Worm (Caenorhabditis elegans): ENCODE results near the gene F48B9.8.

The F48B9.8 gene

DNA sequence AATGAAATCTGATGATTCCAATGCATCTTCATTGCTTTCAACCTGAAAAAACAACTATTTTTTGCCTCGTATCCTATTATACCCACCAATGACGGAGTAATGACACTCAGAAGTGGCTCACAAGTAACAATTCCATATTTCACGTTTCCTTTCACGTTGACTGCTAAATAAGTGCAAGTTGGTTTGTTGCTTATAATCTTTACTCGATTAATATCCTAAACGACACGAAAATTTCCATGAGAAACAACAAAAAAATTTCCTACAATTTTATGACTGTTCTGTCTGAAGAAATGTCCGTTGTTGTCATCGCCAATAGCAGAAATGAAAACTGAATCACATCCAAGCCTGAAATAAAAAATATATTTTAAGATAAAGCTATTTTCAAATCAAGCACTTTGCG, 21.2 kb upstream of the F48B9.8 start:
- TF ChIP-seq unc-62 (GFP tag; optimal IDR thresholded peaks at IDR 0.05) = no peak

ce11 chrX:2191925-2192554, 15.8 kb upstream of the F48B9.8 start, which contains the start of gene gap-1:
Gene gap-1 (plus strand): TSS chrX:2192504.
- no peak for TF ChIP-seq unc-62 (GFP tag; optimal IDR thresholded peaks at IDR 0.05)

DNA sequence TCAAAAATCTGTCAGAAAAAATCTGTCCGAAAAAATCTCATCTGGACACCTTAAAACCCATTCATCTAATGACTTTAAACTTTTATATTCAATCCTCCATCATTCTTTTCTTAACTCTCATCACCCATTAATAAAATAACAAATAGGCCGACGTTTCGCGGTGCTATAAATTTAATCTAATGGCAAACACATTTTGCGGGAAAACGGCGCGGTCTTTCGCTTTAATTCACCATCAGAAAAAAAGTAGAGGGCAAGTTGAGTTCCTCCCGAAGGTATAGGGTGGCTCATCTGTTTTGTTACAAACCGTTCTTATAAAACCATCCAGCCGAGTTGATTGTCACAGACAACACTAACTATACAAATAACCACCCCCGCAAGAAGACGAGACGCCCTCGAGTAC, 14.5 kb upstream of the F48B9.8 start:
- no peak for TF ChIP-seq unc-62 (GFP tag; optimal IDR thresholded peaks at IDR 0.05)

ce11 chrX:2188885-2189284, 12.7 kb upstream of the F48B9.8 start:
- TF ChIP-seq unc-62 (GFP tag; optimal IDR thresholded peaks at IDR 0.05) = no peak

- TF ChIP-seq unc-62 (GFP tag; optimal IDR thresholded peaks at IDR 0.05) = no peak
Measured at ce11 chrX:2180588-2180987, 4.4 kb upstream of the F48B9.8 start, which contains the start of gene F48B9.1. Gene F48B9.1 (plus strand): TSS chrX:2180888.

DNA sequence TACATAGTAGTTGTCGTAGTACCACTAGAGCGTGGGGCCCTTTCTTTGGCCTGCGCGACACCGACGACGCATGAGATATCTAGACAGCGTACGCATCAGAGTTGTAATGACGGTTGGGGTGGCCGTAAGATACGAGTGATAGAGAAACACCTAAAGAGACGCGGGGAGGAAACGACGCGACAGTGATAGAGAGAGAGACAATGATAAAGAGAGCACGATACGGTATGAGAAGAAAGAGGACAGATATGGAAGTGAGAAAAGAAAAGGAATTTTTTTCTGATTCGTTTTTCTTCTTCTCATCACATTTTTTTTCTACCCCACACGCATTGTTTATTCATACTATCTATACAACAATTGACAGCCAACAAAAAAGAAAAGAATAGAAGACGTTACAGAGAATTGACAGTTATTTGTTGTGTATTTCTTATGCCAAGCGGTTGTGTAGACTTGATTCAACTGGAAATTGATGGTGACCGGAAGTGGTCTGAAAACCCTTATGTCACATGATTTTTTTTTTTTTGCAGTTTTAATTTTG, 2.3 kb upstream of the F48B9.8 start:
- TF ChIP-seq unc-62 (GFP tag; optimal IDR thresholded peaks at IDR 0.05) = no peak

- TF ChIP-seq unc-62 (GFP tag; optimal IDR thresholded peaks at IDR 0.05) = no peak
Measured at ce11 chrX:2177731-2178326, 1.6 kb upstream of the F48B9.8 start.

ce11 chrX:2164751-2165150, 11.5 kb downstream of the F48B9.8 start, which contains the start of gene F48B9.3:
Gene F48B9.3 (plus strand): TSS chrX:2165051.
- TF ChIP-seq unc-62 (GFP tag; optimal IDR thresholded peaks at IDR 0.05) = no peak

DNA sequence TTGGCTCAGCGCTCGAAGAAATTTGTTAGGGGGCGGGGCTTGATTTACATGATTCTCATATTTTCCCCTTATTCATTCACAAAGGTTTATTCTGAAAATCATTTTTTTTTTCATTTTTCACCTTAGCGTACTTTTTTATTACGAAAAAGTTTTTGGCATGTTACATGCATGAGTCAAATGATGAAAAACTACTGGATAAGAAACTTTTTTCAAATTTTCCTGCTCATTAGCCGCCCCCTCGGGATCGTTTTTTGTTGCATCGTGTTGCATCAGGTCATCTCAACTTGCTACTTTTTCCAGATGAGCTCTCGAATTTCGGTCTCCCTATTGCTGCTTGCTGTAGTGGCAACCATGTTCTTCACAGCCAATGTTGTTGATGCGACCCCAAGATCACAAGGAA, 13.1 kb downstream of the F48B9.8 start, which contains the start of gene pdf-2:
TSS of gene pdf-2 (plus strand) at position 301 of the 400 bp plus-strand sequence.
- TF ChIP-seq unc-62 (GFP tag; optimal IDR thresholded peaks at IDR 0.05) = no peak

DNA sequence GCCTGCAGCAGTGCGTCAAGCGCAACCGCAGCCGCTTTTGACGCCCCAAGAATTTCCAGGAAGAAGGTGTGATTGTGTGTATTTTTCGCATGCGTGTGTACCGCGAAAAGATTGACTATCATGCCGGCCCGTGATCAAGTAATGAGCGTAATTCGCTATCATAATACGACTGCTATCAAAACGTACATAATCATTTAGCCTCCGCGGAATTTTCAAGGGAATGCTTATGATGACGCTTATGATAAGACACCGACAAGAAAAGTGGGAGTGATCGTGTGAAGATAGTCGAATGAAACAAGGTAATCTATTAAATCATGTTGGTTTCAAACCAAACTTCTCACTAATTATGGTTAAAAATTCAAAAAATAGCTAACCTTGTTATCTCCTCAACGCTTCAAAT, 18.4 kb downstream of the F48B9.8 start:
- TF ChIP-seq unc-62 (GFP tag; optimal IDR thresholded peaks at IDR 0.05) = no peak

ce11 chrX:2153780-2154179, 22.4 kb downstream of the F48B9.8 start:
- TF ChIP-seq unc-62 (GFP tag; optimal IDR thresholded peaks at IDR 0.05) = no peak

- no peak for TF ChIP-seq unc-62 (GFP tag; optimal IDR thresholded peaks at IDR 0.05)
Measured at ce11 chrX:2152062-2152461, 24.1 kb downstream of the F48B9.8 start.

ce11 chrX:2150006-2150405, 26.2 kb downstream of the F48B9.8 start, which contains the start of gene npax-2:
Gene npax-2 (minus strand): TSS chrX:2150106.
- TF ChIP-seq unc-62 (GFP tag; optimal IDR thresholded peaks at IDR 0.05) = no peak

DNA sequence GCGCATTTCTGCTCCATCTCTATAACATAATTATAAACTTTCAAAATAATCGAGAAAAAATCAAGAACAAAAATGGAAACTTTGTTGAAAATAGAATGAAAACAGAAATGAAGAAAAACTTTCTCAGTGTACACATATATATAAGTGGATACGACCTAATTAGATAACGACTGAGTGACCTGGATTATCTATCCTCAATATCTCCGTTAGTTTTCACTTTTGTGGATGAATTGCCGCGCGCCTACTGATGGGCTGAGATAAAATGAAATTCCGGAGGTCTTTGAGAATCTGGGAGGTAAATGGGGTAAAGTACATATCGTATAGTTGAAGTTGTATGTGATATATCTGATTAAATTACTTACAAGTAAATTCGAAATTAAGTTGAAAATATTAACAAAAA, 30.6 kb downstream of the F48B9.8 start, which contains the start of gene dpy-3:
TSS of gene dpy-3 (minus strand) at position 19 of the 400 bp plus-strand sequence.
- TF ChIP-seq unc-62 (GFP tag; optimal IDR thresholded peaks at IDR 0.05) = no peak

ce11 chrX:2144875-2145274, 31.3 kb downstream of the F48B9.8 start:
- no peak for TF ChIP-seq unc-62 (GFP tag; optimal IDR thresholded peaks at IDR 0.05)

- no peak for TF ChIP-seq unc-62 (GFP tag; optimal IDR thresholded peaks at IDR 0.05)
Measured at ce11 chrX:2144236-2144635, 32.0 kb downstream of the F48B9.8 start.

DNA sequence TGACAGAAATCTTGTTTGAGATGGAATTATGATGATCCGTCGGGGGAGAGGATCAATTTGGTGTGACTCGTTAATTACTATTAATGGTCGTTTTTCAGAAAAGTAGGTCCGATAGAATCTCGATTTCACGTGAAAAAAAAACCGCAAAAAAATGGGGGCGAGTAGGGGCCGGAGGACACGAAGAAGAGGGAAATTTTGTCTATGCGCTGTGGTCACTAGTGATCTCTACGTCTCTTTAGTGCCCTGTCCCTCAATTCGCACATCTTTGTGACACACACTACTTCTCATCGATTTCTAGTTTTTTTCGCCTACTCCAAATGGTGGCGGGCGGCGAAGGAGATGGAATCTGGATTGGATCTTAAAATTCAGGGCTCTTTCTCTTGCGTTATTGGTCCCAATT, 35.6 kb downstream of the F48B9.8 start:
- TF ChIP-seq unc-62 (GFP tag; optimal IDR thresholded peaks at IDR 0.05) = no peak

Data from whole organism, dauer.